Worm (Caenorhabditis elegans): ENCODE data around the gene H12C20.7.

The H12C20.7 gene

ce11 chrV:11536667-11537066 is 36.1 kb downstream of the H12C20.7 start:
- no peak for TF ChIP-seq unc-62 (GFP tag; optimal IDR thresholded peaks at IDR 0.05)

- TF ChIP-seq unc-62 (GFP tag; optimal IDR thresholded peaks at IDR 0.05) = no peak
Observed at ce11 chrV:11535504-11536062, 37.2 kb downstream of the H12C20.7 start.

DNA sequence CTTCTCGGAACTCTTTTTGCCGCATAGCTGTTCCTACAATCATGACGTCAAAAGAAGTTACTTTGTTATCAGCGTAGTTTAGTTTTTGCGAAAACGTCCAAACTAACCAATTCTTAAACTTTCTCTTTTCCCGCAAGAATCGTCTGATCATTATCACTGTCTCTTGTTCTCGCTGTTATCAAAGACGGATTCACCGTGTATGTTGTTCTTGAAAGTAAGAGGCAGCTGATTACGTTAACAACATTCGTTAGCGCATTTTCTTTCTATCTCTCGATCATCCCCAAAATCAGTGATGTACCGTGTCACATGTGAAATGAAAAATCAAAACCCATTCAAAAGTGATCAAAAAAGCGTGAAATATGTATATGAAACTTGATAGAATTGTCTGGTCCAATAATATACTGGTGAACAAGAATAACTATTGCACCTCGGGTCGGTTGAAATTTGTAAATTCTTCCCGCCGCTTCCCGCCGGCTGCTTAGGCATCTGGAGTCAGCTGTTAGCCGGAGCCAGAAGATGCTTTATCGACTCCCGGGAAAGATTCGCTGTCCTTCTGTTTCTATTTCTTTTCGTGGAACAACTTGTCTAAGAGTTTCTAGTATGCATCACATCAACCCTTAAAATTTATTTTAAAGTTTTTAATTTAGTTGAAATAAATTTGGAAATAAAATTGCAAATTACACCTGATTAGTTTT is 38.1 kb downstream of the H12C20.7 start:
- no peak for TF ChIP-seq unc-62 (GFP tag; optimal IDR thresholded peaks at IDR 0.05)

DNA sequence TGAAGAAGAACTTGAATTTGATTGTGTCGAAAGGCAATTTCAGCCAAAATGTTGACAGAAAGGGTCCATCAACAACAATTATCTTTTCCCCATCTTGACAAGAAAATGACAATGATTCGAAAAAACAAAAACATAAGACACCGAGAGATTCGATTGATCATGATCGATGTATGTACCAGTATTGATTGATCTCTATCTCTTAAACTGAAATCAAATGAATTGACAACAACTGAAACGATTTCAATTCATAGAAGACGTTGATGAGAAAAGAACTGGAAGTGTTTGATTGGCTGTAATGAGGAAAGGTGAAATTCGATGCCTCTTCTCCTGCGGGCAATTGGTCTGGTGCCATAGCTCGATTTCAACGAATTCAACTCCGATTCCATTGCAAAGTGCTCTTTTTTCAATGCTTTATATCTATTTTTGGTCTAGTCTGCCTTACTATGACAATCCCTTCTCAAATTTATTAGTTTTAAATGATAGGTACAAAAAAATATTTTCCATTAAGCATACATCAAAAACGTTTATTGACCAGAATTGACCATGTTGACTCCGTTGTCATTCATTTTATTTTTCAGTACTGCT is 39.3 kb downstream of the H12C20.7 start:
- no peak for TF ChIP-seq unc-62 (GFP tag; optimal IDR thresholded peaks at IDR 0.05)

DNA sequence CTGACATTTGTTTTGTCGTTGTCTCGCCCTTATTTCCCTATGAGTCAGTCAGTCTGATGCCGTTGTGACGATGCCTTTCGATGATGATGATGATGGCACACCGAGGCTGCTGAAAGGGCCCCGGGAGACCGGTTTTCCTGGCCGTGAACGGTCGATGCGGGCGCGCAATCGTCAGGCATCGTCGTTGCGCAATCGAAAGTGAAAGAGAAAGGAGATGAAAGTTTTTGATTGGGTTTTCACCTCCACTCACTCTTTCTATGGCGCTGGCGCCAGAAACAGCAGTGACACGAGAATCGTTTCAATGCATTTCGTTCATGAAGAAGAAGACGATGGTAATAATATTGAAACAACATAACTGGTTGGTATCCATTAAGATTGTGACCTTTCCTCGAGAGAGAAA is 39.8 kb downstream of the H12C20.7 start:
- TF ChIP-seq unc-62 (GFP tag; optimal IDR thresholded peaks at IDR 0.05) = no peak

DNA sequence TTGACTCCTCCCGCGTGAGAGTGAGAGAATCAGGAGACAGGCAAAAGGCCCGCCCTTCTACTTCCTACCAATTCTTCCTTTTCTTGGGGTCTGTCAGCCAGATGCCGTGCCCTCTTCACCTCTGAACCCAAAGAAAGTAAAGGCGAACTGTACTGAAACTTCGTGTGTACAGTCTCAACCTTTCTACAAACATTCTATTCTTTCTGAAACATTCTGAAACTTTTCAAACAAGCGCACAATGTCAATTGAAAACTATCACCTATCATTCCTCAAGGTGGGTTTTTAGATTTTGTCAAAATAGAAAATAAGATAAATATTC is 40.3 kb downstream of the H12C20.7 start:
- TF ChIP-seq unc-62 (GFP tag; optimal IDR thresholded peaks at IDR 0.05) = no peak

DNA sequence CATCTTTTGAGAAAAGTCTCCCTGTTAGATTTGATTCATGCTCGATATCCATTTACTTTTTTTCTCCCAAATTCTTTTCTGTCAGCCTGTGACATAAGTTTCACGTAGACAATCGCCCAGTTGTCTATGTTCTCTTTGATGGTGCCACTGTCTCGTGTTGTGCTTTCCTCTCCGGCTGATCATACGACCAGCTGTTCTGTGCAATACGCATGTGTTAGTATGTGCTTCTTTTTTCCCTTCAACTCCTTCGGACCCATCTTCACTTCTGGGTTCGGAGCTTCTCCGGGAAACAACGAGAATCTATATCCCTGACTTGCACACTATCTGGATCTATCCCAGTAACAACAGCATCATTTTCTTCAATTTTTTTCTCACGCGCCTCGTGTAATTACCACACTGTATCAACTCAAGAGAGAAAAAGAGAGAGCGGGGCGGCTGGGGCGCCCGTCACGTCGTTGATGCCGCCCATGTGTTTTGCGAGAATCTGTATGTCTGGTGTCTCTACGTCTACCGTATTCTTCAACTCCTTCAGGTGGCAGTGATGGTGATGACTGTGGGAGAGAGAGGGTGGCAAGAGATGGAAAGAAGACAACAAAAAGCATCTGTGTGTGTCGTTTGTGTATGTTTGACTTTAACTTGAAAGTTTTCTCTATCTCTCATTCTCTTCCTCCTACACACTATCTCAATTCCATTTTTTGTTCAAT is 40.8 kb downstream of the H12C20.7 start:
- no peak for TF ChIP-seq unc-62 (GFP tag; optimal IDR thresholded peaks at IDR 0.05)

DNA sequence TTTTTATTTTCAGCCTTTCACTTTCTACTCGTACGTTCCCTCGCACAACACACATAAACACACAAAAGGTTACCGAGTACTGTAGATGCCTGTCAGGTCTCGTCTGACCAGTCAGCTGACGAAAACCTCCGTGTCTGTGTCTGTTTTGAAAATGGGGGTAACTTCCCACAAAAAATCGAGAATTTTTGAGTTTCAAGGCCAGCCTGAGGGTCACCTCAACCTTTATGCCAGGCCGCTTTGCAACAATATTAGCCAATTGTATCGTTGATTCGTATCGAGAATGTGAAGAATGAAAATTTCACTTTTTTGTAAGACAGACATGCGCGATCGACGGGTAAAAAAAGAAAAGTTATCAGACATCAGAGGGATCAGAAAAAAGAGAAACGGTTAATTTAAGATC is 41.7 kb downstream of the H12C20.7 start:
- no peak for TF ChIP-seq unc-62 (GFP tag; optimal IDR thresholded peaks at IDR 0.05)

DNA sequence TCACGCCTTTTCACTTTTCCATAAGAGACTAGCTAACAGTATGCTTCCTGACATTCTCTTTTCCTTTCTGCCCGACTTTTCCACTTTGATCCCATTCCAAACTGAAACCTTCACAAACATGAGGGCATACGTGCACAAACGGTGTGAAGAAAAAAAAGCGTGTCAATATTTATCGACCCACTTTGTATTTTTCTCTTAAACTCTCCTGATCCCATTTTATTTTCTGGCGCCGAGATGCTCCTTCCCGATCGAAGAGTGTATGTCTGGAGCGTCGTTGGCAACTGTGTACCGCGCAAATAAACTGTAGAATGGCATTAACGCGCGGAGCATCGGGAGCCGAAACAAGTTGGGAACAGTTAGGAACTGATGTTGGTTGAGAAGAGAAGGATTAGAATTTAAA is 43.2 kb downstream of the H12C20.7 start:
- no peak for TF ChIP-seq unc-62 (GFP tag; optimal IDR thresholded peaks at IDR 0.05)

DNA sequence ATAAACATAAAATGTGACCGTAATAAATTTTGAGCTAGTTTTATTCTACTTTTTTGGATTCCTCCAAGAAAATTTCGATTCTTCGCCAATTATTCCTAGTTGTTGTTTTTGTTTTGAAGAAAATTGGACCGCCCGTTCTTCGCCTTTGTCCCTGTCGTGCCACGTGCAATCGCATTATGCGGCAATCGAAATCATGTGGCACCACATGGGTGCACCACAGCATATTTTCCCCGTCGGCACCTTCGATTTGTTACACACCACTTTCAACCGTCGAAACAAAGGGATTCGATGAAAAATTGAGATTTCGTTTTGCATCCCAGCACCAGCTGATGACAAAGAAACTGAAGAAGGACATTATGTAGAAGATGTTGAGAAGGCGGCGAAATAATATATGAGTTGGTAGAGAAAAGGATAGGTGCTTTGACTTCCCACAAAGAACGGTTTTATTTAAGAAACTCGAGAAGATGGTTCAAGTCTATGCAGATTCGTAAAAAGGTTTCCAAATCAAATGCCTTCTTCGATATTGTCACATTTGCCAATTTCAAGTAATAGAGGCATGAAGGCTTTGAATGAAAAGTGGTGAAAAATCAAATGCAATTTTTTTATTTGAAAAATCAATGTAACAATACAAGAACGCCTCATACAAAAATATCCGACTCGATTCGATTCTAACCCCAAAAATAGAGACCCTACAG is 44.0 kb downstream of the H12C20.7 start:
- TF ChIP-seq unc-62 (GFP tag; optimal IDR thresholded peaks at IDR 0.05) = no peak

- TF ChIP-seq unc-62 (GFP tag; optimal IDR thresholded peaks at IDR 0.05) = no peak
Observed at ce11 chrV:11527531-11527930, 45.3 kb downstream of the H12C20.7 start, which contains the start of gene ccch-1. ccch-1 (plus strand) TSS chrV:11527831.

DNA sequence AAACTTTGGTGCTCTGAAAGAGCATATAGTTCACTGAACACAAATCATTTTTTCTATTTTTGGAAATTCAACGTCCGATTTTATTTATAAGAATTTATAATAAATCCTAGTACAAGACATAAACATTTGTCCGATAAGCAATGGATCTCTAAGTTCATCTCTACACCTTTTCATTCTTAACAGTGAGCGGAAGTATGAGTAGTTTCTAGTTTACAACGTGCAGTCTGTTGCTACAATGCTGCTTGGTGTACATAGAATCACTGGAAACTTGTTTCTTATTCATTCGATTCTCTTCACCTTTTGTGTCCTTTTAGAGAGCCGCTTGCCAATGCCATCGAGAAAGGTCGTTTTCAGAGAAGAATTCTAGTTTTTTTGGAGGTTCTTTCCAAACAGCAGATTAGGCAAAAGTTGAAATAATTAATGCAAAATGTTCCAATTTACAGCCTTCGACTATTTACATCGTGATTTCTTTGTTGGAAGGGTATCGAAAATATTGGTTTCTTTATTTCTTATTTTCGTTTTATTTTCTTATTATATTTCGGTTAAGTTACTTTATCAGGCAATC is 45.8 kb downstream of the H12C20.7 start:
- no peak for TF ChIP-seq unc-62 (GFP tag; optimal IDR thresholded peaks at IDR 0.05)

DNA sequence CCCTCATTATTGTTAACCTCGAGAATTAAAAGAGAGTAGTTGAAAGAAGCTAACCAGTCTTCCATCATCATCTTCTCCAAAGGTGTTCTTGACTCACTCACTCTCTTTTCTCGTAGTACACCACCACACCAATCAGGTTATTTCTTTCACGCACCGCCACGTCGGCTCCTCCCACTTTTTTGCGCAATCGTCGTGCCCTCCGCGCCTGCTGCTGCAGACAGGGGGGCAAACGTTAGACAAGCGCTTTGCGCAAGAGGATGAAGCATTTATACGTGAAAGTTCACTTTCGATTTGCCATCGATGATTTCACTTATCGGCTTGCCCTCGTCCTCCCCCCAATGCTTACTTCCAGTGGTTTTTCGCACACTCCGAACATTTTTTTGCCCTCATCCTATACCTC is 47.5 kb downstream of the H12C20.7 start:
- no peak for TF ChIP-seq unc-62 (GFP tag; optimal IDR thresholded peaks at IDR 0.05)

DNA sequence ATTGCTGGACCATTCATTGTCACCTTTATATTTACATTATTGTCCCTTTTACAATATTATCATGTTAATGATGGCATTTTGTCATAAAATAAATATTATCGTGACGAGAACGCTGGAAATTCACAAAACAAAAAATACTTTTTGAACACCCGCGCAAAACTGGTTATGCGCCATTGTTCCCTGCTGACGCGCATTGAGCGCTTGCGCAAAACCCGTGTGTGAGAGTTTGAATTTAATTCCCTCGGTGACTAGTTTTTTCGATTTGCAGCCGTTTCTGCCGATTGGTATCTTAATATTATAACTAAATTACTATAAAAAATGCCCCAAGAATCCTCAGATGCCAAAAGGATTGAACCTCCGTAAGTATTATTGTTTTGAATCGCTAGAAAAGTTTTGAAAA is 51.3 kb downstream of the H12C20.7 start, which contains the start of gene pafo-1:
Gene pafo-1, plus strand, starts transcription at position 256 of the 400 bp plus-strand sequence.
- no peak for TF ChIP-seq unc-62 (GFP tag; optimal IDR thresholded peaks at IDR 0.05)
